Fruit fly (Drosophila melanogaster) whole organism, embryonic: ENCODE results near the gene Tis11.

Source experiments
- Atf6 ChIP-seq: fragments of 200-800 bp; sonication (Bioruptor generic); IDR thresholded peaks from 2 replicates; pipeline ENCODE4 v1.3.6; 2022; ENCODE audit warnings: missing biosample characterization, missing genetic modification characterization
- B-H2 ChIP-seq: fragments of 200-800 bp; sonication (Bioruptor generic); optimal IDR thresholded peaks from 2 replicates; lab custom pipeline; 2018; ENCODE audit warnings: missing biosample characterization, mild to moderate bottlenecking, missing genetic modification characterization
- Bdp1 ChIP-seq: fragments of 200-800 bp; sonication (Bioruptor generic); optimal IDR thresholded peaks from 3 replicates; lab custom pipeline; 2016; ENCODE audit warnings: missing biosample characterization, missing genetic modification characterization
- C15 ChIP-seq: fragments of 200-800 bp; sonication (Bioruptor generic); IDR thresholded peaks from 3 replicates; pipeline ENCODE4 v1.3.6; 2022; ENCODE audit warnings: missing biosample characterization, missing genetic modification characterization
- CG12071 ChIP-seq: fragments of 200-800 bp; sonication (Bioruptor generic); optimal IDR thresholded peaks from 3 replicates; lab custom pipeline; 2018; ENCODE audit warnings: missing biosample characterization, mild to moderate bottlenecking, missing genetic modification characterization
- CG13296 ChIP-seq: fragments of 200-800 bp; sonication (Bioruptor generic); optimal IDR thresholded peaks from 3 replicates; lab custom pipeline; 2018; ENCODE audit warnings: missing biosample characterization, mild to moderate bottlenecking, missing genetic modification characterization
- CG13894 ChIP-seq: fragments of 200-800 bp; sonication (Bioruptor generic); optimal IDR thresholded peaks from 3 replicates; lab custom pipeline; 2018; ENCODE audit warnings: missing biosample characterization, mild to moderate bottlenecking, missing genetic modification characterization, moderate library complexity
- CG14014 ChIP-seq: fragments of 200-800 bp; sonication (Bioruptor generic); IDR thresholded peaks from 2 replicates; pipeline ENCODE4 v1.3.6; 2022; ENCODE audit warnings: missing biosample characterization, missing genetic modification characterization
- CG1603 ChIP-seq: fragments of 200-800 bp; sonication (Bioruptor generic); optimal IDR thresholded peaks from 2 replicates; lab custom pipeline; 2019; ENCODE audit warnings: missing biosample characterization, mild to moderate bottlenecking, missing genetic modification characterization, moderate library complexity
- CG2889 ChIP-seq: fragments of 200-800 bp; sonication (Bioruptor generic); IDR thresholded peaks from 3 replicates; pipeline ENCODE4 v1.3.6; 2022; ENCODE audit warnings: missing biosample characterization, missing genetic modification characterization
- CG3163 ChIP-seq: fragments of 200-800 bp; sonication (Bioruptor generic); optimal IDR thresholded peaks from 3 replicates; lab custom pipeline; 2016; ENCODE audit warnings: missing biosample characterization, missing genetic modification characterization
- CG32767 ChIP-seq: fragments of 200-800 bp; sonication (Bioruptor generic); IDR thresholded peaks from 2 replicates; pipeline ENCODE4 v1.3.6; 2022; ENCODE audit warnings: missing biosample characterization, missing genetic modification characterization
- CG34224 ChIP-seq: fragments of 200-800 bp; sonication (Bioruptor generic); IDR thresholded peaks from 3 replicates; pipeline ENCODE4 v1.3.6; 2022; ENCODE audit warnings: missing biosample characterization, missing genetic modification characterization; ENCODE audit not compliant: partially characterized antibody
- CG34376 ChIP-seq: fragments of 200-800 bp; sonication (Bioruptor generic); optimal IDR thresholded peaks from 2 replicates; lab custom pipeline; 2018; ENCODE audit warnings: missing biosample characterization, mild to moderate bottlenecking, missing genetic modification characterization
- CG4617 ChIP-seq: fragments of 200-800 bp; sonication (Bioruptor generic); optimal IDR thresholded peaks from 3 replicates; lab custom pipeline; 2016; ENCODE audit warnings: missing biosample characterization, missing genetic modification characterization, borderline replicate concordance
- CG8089 ChIP-seq: fragments of 200-800 bp; sonication (Bioruptor generic); optimal IDR thresholded peaks from 3 replicates; lab custom pipeline; 2016; ENCODE audit warnings: missing biosample characterization, missing genetic modification characterization
- CG8290 ChIP-seq, 3 experiments: fragments of 200-800 bp; sonication (Bioruptor generic); optimal IDR thresholded peaks; 2 replicates each; lab custom pipeline; 2016 to 2019; ENCODE audit warnings: missing biosample characterization in 3 of 3, missing genetic modification characterization in 3 of 3, mild to moderate bottlenecking in 2 of 3, moderate library complexity in 1 of 3
- CG9797 ChIP-seq: fragments of 200-800 bp; sonication (Bioruptor generic); optimal IDR thresholded peaks from 3 replicates; lab custom pipeline; 2018; ENCODE audit warnings: missing biosample characterization, mild to moderate bottlenecking, missing genetic modification characterization
- CG9932 ChIP-seq: fragments of 200-800 bp; sonication (Bioruptor generic); IDR thresholded peaks from 2 replicates; pipeline ENCODE4 v1.3.6; 2022; ENCODE audit warnings: missing biosample characterization, missing genetic modification characterization
- CrebB ChIP-seq: fragments of 200-800 bp; sonication (Bioruptor generic); optimal IDR thresholded peaks from 3 replicates; lab custom pipeline; 2018; ENCODE audit warnings: missing biosample characterization, mild to moderate bottlenecking, missing genetic modification characterization
- Dbx ChIP-seq: fragments of 200-800 bp; sonication (Bioruptor generic); IDR thresholded peaks from 3 replicates; pipeline ENCODE4 v1.3.6; 2022; ENCODE audit warnings: missing biosample characterization, missing genetic modification characterization
- Dref ChIP-seq: fragments of 200-800 bp; sonication (Bioruptor generic); IDR thresholded peaks from 2 replicates; pipeline ENCODE4 v1.3.6; 2022; ENCODE audit warnings: missing biosample characterization, missing genetic modification characterization
- Fer1 ChIP-seq: fragments of 200-800 bp; sonication (Bioruptor generic); optimal IDR thresholded peaks from 2 replicates; lab custom pipeline; 2017; ENCODE audit warnings: missing biosample characterization, mild to moderate bottlenecking, missing genetic modification characterization
- Fer3 ChIP-seq: fragments of 200-800 bp; sonication (Bioruptor generic); optimal IDR thresholded peaks from 2 replicates; lab custom pipeline; 2018; ENCODE audit warnings: missing biosample characterization, mild to moderate bottlenecking, missing genetic modification characterization, moderate library complexity
- HHEX ChIP-seq: fragments of 200-800 bp; sonication (Bioruptor generic); optimal IDR thresholded peaks from 3 replicates; lab custom pipeline; 2017; ENCODE audit warnings: missing biosample characterization, mild to moderate bottlenecking, missing genetic modification characterization, missing genetic modification reagents
- HmgZ ChIP-seq: fragments of 200-800 bp; sonication (Bioruptor generic); optimal IDR thresholded peaks from 2 replicates; lab custom pipeline; 2018; ENCODE audit warnings: missing biosample characterization, mild to moderate bottlenecking, missing genetic modification characterization
- Lhr ChIP-seq: fragments of 200-800 bp; sonication (Bioruptor generic); optimal IDR thresholded peaks from 3 replicates; lab custom pipeline; 2017; ENCODE audit warnings: mild to moderate bottlenecking, missing biosample characterization, missing genetic modification reagents, missing genetic modification characterization
- Nf-YC ChIP-seq: fragments of 200-800 bp; optimal IDR thresholded peaks from 3 replicates; lab custom pipeline; 2019; ENCODE audit warnings: missing biosample characterization, mild to moderate bottlenecking, missing genetic modification characterization, moderate library complexity
- Rfx ChIP-seq: fragments of 200-800 bp; sonication (Bioruptor generic); IDR thresholded peaks from 2 replicates; pipeline ENCODE4 v1.3.6; 2022; ENCODE audit warnings: missing biosample characterization, missing genetic modification characterization
- Six4 ChIP-seq: fragments of 200-800 bp; sonication (Bioruptor generic); optimal IDR thresholded peaks from 2 replicates; lab custom pipeline; 2016; ENCODE audit warnings: missing biosample characterization, missing genetic modification characterization
- Sry-β ChIP-seq: fragments of 200-800 bp; sonication (Bioruptor generic); optimal IDR thresholded peaks from 2 replicates; lab custom pipeline; 2018; ENCODE audit warnings: missing biosample characterization, mild to moderate bottlenecking, missing genetic modification characterization, moderate library complexity
- Trl ChIP-seq, 3 experiments: fragments of >200 bp in 2 of 3; fragments of 200-800 bp in 1 of 3; sonication (Bioruptor generic) in 1 of 3; optimal IDR thresholded peaks; 2 replicates in 1 of 3; 3 replicates in 2 of 3; lab custom pipeline; 2016 to 2017; ENCODE audit warnings: missing biosample characterization in 1 of 3, missing genetic modification characterization in 1 of 3
- ci ChIP-seq: fragments of 200-800 bp; sonication (Bioruptor generic); IDR thresholded peaks from 3 replicates; pipeline ENCODE4 v1.3.6; 2022; ENCODE audit warnings: missing biosample characterization, missing genetic modification characterization
- fd3F ChIP-seq: fragments of 200-800 bp; sonication (Bioruptor generic); optimal IDR thresholded peaks from 2 replicates; lab custom pipeline; 2018; ENCODE audit warnings: missing biosample characterization, mild to moderate bottlenecking, missing genetic modification characterization, moderate library complexity
- fd96Cb ChIP-seq: fragments of 200-800 bp; sonication (Bioruptor generic); optimal IDR thresholded peaks from 2 replicates; lab custom pipeline; 2018; ENCODE audit warnings: missing biosample characterization, mild to moderate bottlenecking, missing genetic modification characterization, moderate library complexity
- gce ChIP-seq: fragments of 200-800 bp; sonication (Bioruptor generic); IDR thresholded peaks from 3 replicates; pipeline ENCODE4 v1.3.6; 2022; ENCODE audit warnings: missing biosample characterization, missing genetic modification characterization
- gem ChIP-seq: fragments of 200-800 bp; sonication (Bioruptor generic); optimal IDR thresholded peaks from 2 replicates; lab custom pipeline; 2019; ENCODE audit warnings: missing biosample characterization, mild to moderate bottlenecking, missing genetic modification characterization, moderate library complexity
- gro ChIP-seq: fragments of 200-800 bp; sonication (Bioruptor generic); optimal IDR thresholded peaks from 2 replicates; lab custom pipeline; 2016; ENCODE audit warnings: missing biosample characterization, missing genetic modification characterization
- h ChIP-seq: fragments of >200 bp; optimal IDR thresholded peaks from 2 replicates; lab custom pipeline; 2017
- hth ChIP-seq: fragments of >200 bp; optimal IDR thresholded peaks from 2 replicates; lab custom pipeline; 2017; ENCODE audit warnings: inconsistent platforms
- mirr ChIP-seq: fragments of 200-800 bp; sonication (Bioruptor generic); optimal IDR thresholded peaks from 3 replicates; lab custom pipeline; 2018; ENCODE audit warnings: missing biosample characterization, mild to moderate bottlenecking, missing genetic modification characterization
- nau ChIP-seq: fragments of 200-800 bp; sonication (Bioruptor generic); optimal IDR thresholded peaks from 3 replicates; lab custom pipeline; 2017; ENCODE audit warnings: missing biosample characterization, mild to moderate bottlenecking, missing genetic modification characterization, missing genetic modification reagents
- pfk ChIP-seq: fragments of 200-800 bp; sonication (Bioruptor generic); optimal IDR thresholded peaks from 2 replicates; lab custom pipeline; 2018; ENCODE audit warnings: missing biosample characterization, mild to moderate bottlenecking, missing genetic modification characterization, moderate library complexity
- schlank ChIP-seq: fragments of 200-800 bp; sonication (Bioruptor generic); optimal IDR thresholded peaks from 2 replicates; lab custom pipeline; 2018; ENCODE audit warnings: missing biosample characterization, mild to moderate bottlenecking, missing genetic modification characterization
- sd ChIP-seq: fragments of 200-800 bp; sonication (Bioruptor generic); optimal IDR thresholded peaks from 3 replicates; lab custom pipeline; 2018; ENCODE audit warnings: missing biosample characterization, mild to moderate bottlenecking, missing genetic modification characterization, moderate library complexity
- so ChIP-seq: fragments of 200-800 bp; sonication (Bioruptor generic); IDR thresholded peaks from 3 replicates; pipeline ENCODE4 v1.3.6; 2022; ENCODE audit warnings: missing biosample characterization, missing genetic modification characterization
- sob ChIP-seq: fragments of 200-800 bp; sonication (Bioruptor generic); IDR thresholded peaks from 2 replicates; pipeline ENCODE4 v1.3.6; 2022; ENCODE audit warnings: missing biosample characterization, missing genetic modification characterization
- stwl ChIP-seq: fragments of 200-800 bp; sonication (Bioruptor generic); optimal IDR thresholded peaks from 3 replicates; lab custom pipeline; 2018; ENCODE audit warnings: missing biosample characterization, mild to moderate bottlenecking, missing genetic modification characterization, moderate library complexity
- wek ChIP-seq: fragments of 200-800 bp; sonication (Bioruptor generic); optimal IDR thresholded peaks from 3 replicates; lab custom pipeline; 2018; ENCODE audit warnings: missing biosample characterization, mild to moderate bottlenecking, missing genetic modification characterization, moderate library complexity
- yki ChIP-seq: fragments of >200 bp; optimal IDR thresholded peaks from 3 replicates; lab custom pipeline; 2018

The Tis11 gene

DNA sequence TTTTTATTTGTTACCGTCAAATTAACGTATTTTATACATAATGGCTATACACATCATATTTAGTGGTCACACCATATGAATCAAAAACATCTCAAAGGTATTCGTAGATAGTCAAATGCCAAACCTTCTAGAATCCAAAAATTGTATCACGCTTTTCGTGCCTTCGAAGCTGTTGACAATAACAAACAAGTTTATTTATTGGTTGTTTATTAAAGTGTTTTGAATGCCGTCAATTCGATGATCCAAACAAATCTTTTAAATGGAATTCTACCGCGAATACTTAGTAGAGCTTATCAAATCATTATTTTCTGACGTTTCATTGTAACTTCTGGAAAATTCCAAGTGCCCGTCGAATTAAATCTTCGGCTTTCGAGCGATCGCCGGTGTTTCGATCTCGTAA is 7.8 kb downstream of the Tis11 start:
- TF ChIP-seq Fer1 (GFP tag; lab: Kevin White, UChicago) = peak; percentile 13
- peak; percentile 31 for TF ChIP-seq CG13296 (GFP tag; lab: Kevin White, UChicago)
- peak; percentile 38 for TF ChIP-seq CG12071 (GFP tag; lab: Kevin White, UChicago)
- no peak for TF ChIP-seq Bdp1
- peak; percentile 54 for TF ChIP-seq schlank
- peak; percentile 2 for TF ChIP-seq fd3F (GFP tag; lab: Kevin White, UChicago)
- TF ChIP-seq CG9932 (GFP tag; lab: Robert Waterston, UW) = no peak
- TF ChIP-seq sob = peak; percentile 10; the same call in 1 of the 2 replicates
- TF ChIP-seq sd (tag; lab: Kevin White, UChicago) = peak; percentile 38
- no peak for TF ChIP-seq Dref (GFP tag; lab: Robert Waterston, UW)
- TF ChIP-seq Fer3 (tag; lab: Kevin White, UChicago) = peak; percentile 30
- no peak for TF ChIP-seq gce (GFP tag; lab: Robert Waterston, UW)
- TF ChIP-seq mirr (GFP tag; lab: Kevin White, UChicago) = peak; percentile 57
- TF ChIP-seq CrebB = peak; percentile 49
- no peak for TF ChIP-seq h (lab: Kevin White, UChicago)
- peak; percentile 29; the same call in 1 of the 3 replicates for TF ChIP-seq CG34224 (GFP tag; lab: Robert Waterston, UW)
- TF ChIP-seq CG13894 (tag; lab: Kevin White, UChicago) = peak; percentile 44
- peak; percentile 8 for TF ChIP-seq pfk (GFP tag; lab: Kevin White, UChicago)
- no peak for TF ChIP-seq CG8089 (GFP tag; lab: Kevin White, UChicago)
- TF ChIP-seq B-H2 = peak; percentile 12
- TF ChIP-seq wek = peak; percentile 8
- TF ChIP-seq Rfx (GFP tag; lab: Robert Waterston, UW) = peak; percentile 35; the same call in 1 of the 2 replicates
- no peak for TF ChIP-seq CG3163 (GFP tag; lab: Kevin White, UChicago)
- peak; percentile 6 for TF ChIP-seq CG34376 (GFP tag; lab: Kevin White, UChicago)
- no peak for TF ChIP-seq CG32767 (GFP tag; lab: Robert Waterston, UW)
- TF ChIP-seq CG2889 (GFP tag; lab: Robert Waterston, UW) = no peak
- no peak for TF ChIP-seq CG8290 (GFP tag; optimal IDR thresholded peaks at IDR 0.05; lab: Kevin White, UChicago)
- peak in 1 of 2 experiments; percentile 78 for TF ChIP-seq CG8290 (tag; optimal IDR thresholded peaks at IDR 0.05; lab: Kevin White, UChicago)
- peak; percentile 53 for TF ChIP-seq Atf6 (GFP tag; lab: Robert Waterston, UW)
- TF ChIP-seq CG14014 (GFP tag; lab: Robert Waterston, UW) = peak; percentile 54; the same call in 1 of the 2 replicates

DNA sequence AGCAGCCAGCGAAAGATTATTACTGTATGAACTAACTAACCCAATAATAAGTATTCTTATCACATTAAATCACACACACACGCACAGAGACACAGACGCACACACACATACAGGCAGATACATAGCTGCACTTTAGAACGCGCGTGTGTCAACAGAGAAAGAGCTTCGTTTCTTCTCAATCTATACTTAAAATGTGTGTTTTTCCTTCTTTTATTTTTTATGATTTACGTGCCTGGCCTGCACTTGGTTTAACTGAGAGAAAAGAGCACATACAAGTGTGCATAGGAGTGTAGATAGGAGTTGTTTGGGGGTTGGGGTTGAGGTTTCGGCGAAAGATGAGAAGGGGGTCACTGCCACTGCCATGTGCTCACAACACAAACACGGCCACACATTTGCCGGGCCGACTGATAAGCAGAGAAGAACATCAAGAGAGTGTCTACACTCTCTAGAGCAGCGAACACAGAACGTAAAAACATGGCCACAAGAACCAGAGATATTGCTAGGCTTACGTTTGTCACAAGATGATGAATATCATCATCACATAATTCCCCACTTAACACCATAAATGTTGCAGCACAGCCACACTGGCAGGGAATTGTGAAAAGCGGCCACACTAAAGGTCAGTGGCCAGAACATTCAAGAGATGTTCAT is 8.5 kb downstream of the Tis11 start:
- TF ChIP-seq C15 (GFP tag; lab: Robert Waterston, UW) (no peak), hth (no peak), yki (lab: Kevin White, UChicago) (no peak), CG4617 (no peak), Sry-β (GFP tag; lab: Kevin White, UChicago) (no peak), Lhr (GFP tag; lab: Kevin White, UChicago) (no peak), fd96Cb (tag; lab: Kevin White, UChicago) (no peak), CG1603 (tag; lab: Kevin White, UChicago) (peak; percentile 9), gem (tag; lab: Kevin White, UChicago) (no peak), Nf-YC (no peak), nau (GFP tag; lab: Kevin White, UChicago) (no peak), gro (GFP tag; lab: Kevin White, UChicago) (no peak), HmgZ (tag; lab: Kevin White, UChicago) (peak; percentile 3), so (no peak), CG34376 (GFP tag; lab: Kevin White, UChicago) (peak; percentile 8), stwl (tag; lab: Kevin White, UChicago) (peak; percentile 61), HHEX (peak; percentile 9), Trl (optimal IDR thresholded peaks at IDR 0.05; lab: Kevin White, UChicago) (peak in 1 of 2 experiments; percentile 16), Trl (GFP tag; optimal IDR thresholded peaks at IDR 0.05; lab: Kevin White, UChicago) (no peak), ci (GFP tag; lab: Robert Waterston, UW) (0 out of 3 replicates have a peak, but pooled peaks have one; percentile 9), Dbx (GFP tag; lab: Robert Waterston, UW) (peak; percentile 22; the same call in 1 of the 3 replicates), CG9797 (GFP tag; lab: Kevin White, UChicago) (peak; percentile 5), Six4 (GFP tag; lab: Kevin White, UChicago) (no peak)
